Fruit fly (Drosophila melanogaster) whole organism, embryonic: ENCODE measurements around the gene Atg2.

Experiments
- Atf6 ChIP-seq: fragments of 200-800 bp; sonication (Bioruptor generic); IDR thresholded peaks from 2 replicates; pipeline ENCODE4 v1.3.6; 2022; ENCODE audit warnings: missing biosample characterization, missing genetic modification characterization
- BtbVII ChIP-seq: fragments of 200-800 bp; sonication (Bioruptor generic); optimal IDR thresholded peaks from 3 replicates; lab custom pipeline; 2017; ENCODE audit warnings: missing biosample characterization, mild to moderate bottlenecking, missing genetic modification characterization
- CG10462 ChIP-seq: fragments of 200-800 bp; sonication (Bioruptor generic); optimal IDR thresholded peaks from 2 replicates; lab custom pipeline; 2016; ENCODE audit warnings: missing biosample characterization, missing genetic modification characterization
- CG11085 ChIP-seq: fragments of 200-800 bp; sonication (Bioruptor generic); IDR thresholded peaks from 2 replicates; pipeline ENCODE4 v1.3.6; 2022; ENCODE audit warnings: missing biosample characterization, missing genetic modification characterization
- CG12155 ChIP-seq: fragments of 200-800 bp; sonication (Bioruptor generic); optimal IDR thresholded peaks from 3 replicates; lab custom pipeline; 2016; ENCODE audit warnings: missing biosample characterization, missing genetic modification characterization
- CG12769 ChIP-seq: fragments of 200-800 bp; sonication (Bioruptor generic); optimal IDR thresholded peaks from 2 replicates; lab custom pipeline; 2019; ENCODE audit warnings: missing biosample characterization, mild to moderate bottlenecking, missing genetic modification characterization, moderate library complexity
- CG13123 ChIP-seq: fragments of 200-800 bp; sonication (Bioruptor generic); optimal IDR thresholded peaks from 2 replicates; lab custom pipeline; 2016; ENCODE audit warnings: missing biosample characterization, missing genetic modification characterization
- CG14014 ChIP-seq: fragments of 200-800 bp; sonication (Bioruptor generic); IDR thresholded peaks from 2 replicates; pipeline ENCODE4 v1.3.6; 2022; ENCODE audit warnings: missing biosample characterization, missing genetic modification characterization
- CG15479 ChIP-seq: fragments of 200-800 bp; sonication (Bioruptor generic); optimal IDR thresholded peaks from 3 replicates; lab custom pipeline; 2019; ENCODE audit warnings: missing biosample characterization, mild to moderate bottlenecking, missing genetic modification characterization, moderate library complexity
- CG17568 ChIP-seq: fragments of 200-800 bp; sonication (Bioruptor generic); optimal IDR thresholded peaks from 2 replicates; lab custom pipeline; 2018; ENCODE audit warnings: missing biosample characterization, mild to moderate bottlenecking, missing genetic modification characterization, moderate library complexity
- CG18011 ChIP-seq: fragments of 200-800 bp; sonication (Bioruptor generic); optimal IDR thresholded peaks from 2 replicates; lab custom pipeline; 2017; ENCODE audit warnings: missing biosample characterization, missing genetic modification characterization, mild to moderate bottlenecking, moderate library complexity, missing genotype
- CG2129 ChIP-seq: fragments of 200-800 bp; sonication (Bioruptor generic); IDR thresholded peaks from 2 replicates; pipeline ENCODE4 v1.3.6; 2022; ENCODE audit warnings: missing biosample characterization, missing genetic modification characterization; ENCODE audit not compliant: partially characterized antibody
- CG2202 ChIP-seq: fragments of 200-800 bp; sonication (Bioruptor generic); optimal IDR thresholded peaks from 2 replicates; lab custom pipeline; 2018; ENCODE audit warnings: missing biosample characterization, mild to moderate bottlenecking, missing genetic modification characterization
- CG2712 ChIP-seq: fragments of 200-800 bp; optimal IDR thresholded peaks from 3 replicates; lab custom pipeline; 2019; ENCODE audit warnings: missing biosample characterization, mild to moderate bottlenecking, missing genetic modification characterization, moderate library complexity
- CG30431 ChIP-seq: fragments of 200-800 bp; sonication (Bioruptor generic); optimal IDR thresholded peaks from 2 replicates; lab custom pipeline; 2017; ENCODE audit warnings: missing biosample characterization, missing genetic modification characterization
- CG3065 ChIP-seq: fragments of 200-800 bp; sonication (Bioruptor generic); optimal IDR thresholded peaks from 2 replicates; lab custom pipeline; 2016; ENCODE audit warnings: missing biosample characterization, missing genetic modification characterization
- CG8944 ChIP-seq: fragments of 200-800 bp; sonication (Bioruptor generic); optimal IDR thresholded peaks from 3 replicates; lab custom pipeline; 2016; ENCODE audit warnings: missing biosample characterization, missing genetic modification characterization
- Chrac-16 ChIP-seq: fragments of 200-800 bp; sonication (Bioruptor generic); optimal IDR thresholded peaks from 3 replicates; lab custom pipeline; 2016; ENCODE audit warnings: missing biosample characterization, missing genetic modification characterization
- Dad ChIP-seq: fragments of 200-800 bp; sonication (Bioruptor generic); optimal IDR thresholded peaks from 3 replicates; lab custom pipeline; 2016; ENCODE audit warnings: missing biosample characterization, missing genetic modification characterization
- Dbx ChIP-seq: fragments of 200-800 bp; sonication (Bioruptor generic); IDR thresholded peaks from 3 replicates; pipeline ENCODE4 v1.3.6; 2022; ENCODE audit warnings: missing biosample characterization, missing genetic modification characterization
- Doc3 ChIP-seq: fragments of 200-800 bp; sonication (Bioruptor generic); IDR thresholded peaks from 3 replicates; pipeline ENCODE4 v1.3.6; 2022; ENCODE audit warnings: missing biosample characterization, missing genetic modification characterization; ENCODE audit not compliant: partially characterized antibody
- Ets65A ChIP-seq: fragments of 200-800 bp; sonication (Bioruptor generic); peaks from one replicate; lab custom pipeline; 2016; ENCODE audit warnings: missing biosample characterization, missing genetic modification characterization
- Fer3 ChIP-seq: fragments of 200-800 bp; sonication (Bioruptor generic); optimal IDR thresholded peaks from 2 replicates; lab custom pipeline; 2018; ENCODE audit warnings: missing biosample characterization, mild to moderate bottlenecking, missing genetic modification characterization, moderate library complexity
- Hr3 ChIP-seq: fragments of 200-800 bp; sonication (Bioruptor generic); optimal IDR thresholded peaks from 3 replicates; lab custom pipeline; 2016; ENCODE audit warnings: missing biosample characterization, missing genetic modification characterization
- Hsf ChIP-seq: fragments of 200-800 bp; sonication (Bioruptor generic); optimal IDR thresholded peaks from 3 replicates; lab custom pipeline; 2016; ENCODE audit warnings: missing biosample characterization, missing genetic modification characterization
- Lhr ChIP-seq: fragments of 200-800 bp; sonication (Bioruptor generic); optimal IDR thresholded peaks from 3 replicates; lab custom pipeline; 2017; ENCODE audit warnings: mild to moderate bottlenecking, missing biosample characterization, missing genetic modification reagents, missing genetic modification characterization
- Lpt ChIP-seq: fragments of >200 bp; optimal IDR thresholded peaks from 2 replicates; lab custom pipeline; 2018; ENCODE audit warnings: missing biosample characterization, missing genetic modification characterization
- Nf-YA ChIP-seq: fragments of 200-800 bp; sonication (Bioruptor generic); IDR thresholded peaks from 2 replicates; pipeline ENCODE4 v1.3.6; 2022; ENCODE audit warnings: missing biosample characterization, missing genetic modification characterization
- Nf-YB ChIP-seq: fragments of 200-800 bp; sonication (Bioruptor generic); optimal IDR thresholded peaks from 3 replicates; lab custom pipeline; 2019; ENCODE audit warnings: missing biosample characterization, mild to moderate bottlenecking, missing genetic modification characterization, moderate library complexity
- NfI ChIP-seq: fragments of 200-800 bp; sonication (Bioruptor generic); optimal IDR thresholded peaks from 3 replicates; lab custom pipeline; 2018; ENCODE audit warnings: missing biosample characterization, mild to moderate bottlenecking, missing genetic modification characterization, moderate library complexity
- Pdp1 ChIP-seq, 2 experiments: fragments of 200-800 bp; sonication (Bioruptor generic); optimal IDR thresholded peaks; 3 replicates each; lab custom pipeline; 2016; ENCODE audit warnings: missing biosample characterization in 2 of 2, missing genetic modification characterization in 2 of 2, mild to moderate bottlenecking in 1 of 2, moderate library complexity in 1 of 2
- Sox102F ChIP-seq: fragments of 200-800 bp; sonication (Bioruptor generic); optimal IDR thresholded peaks from 2 replicates; lab custom pipeline; 2018; ENCODE audit warnings: missing biosample characterization, mild to moderate bottlenecking, missing genetic modification characterization, moderate library complexity
- Ssrp ChIP-seq: fragments of 200-800 bp; sonication (Bioruptor generic); optimal IDR thresholded peaks from 2 replicates; lab custom pipeline; 2018; ENCODE audit warnings: missing biosample characterization, mild to moderate bottlenecking, missing genetic modification characterization, moderate library complexity
- Taf1 ChIP-seq: fragments of 200-800 bp; sonication (Bioruptor generic); IDR thresholded peaks from 2 replicates; pipeline ENCODE4 v1.3.6; 2022; ENCODE audit warnings: missing biosample characterization, missing genetic modification characterization
- btn ChIP-seq: fragments of 200-800 bp; sonication (Bioruptor generic); optimal IDR thresholded peaks from 2 replicates; lab custom pipeline; 2016; ENCODE audit warnings: missing biosample characterization, missing genetic modification characterization
- cas ChIP-seq: fragments of 200-800 bp; sonication (Bioruptor generic); IDR thresholded peaks from 2 replicates; pipeline ENCODE4 v1.3.6; 2022; ENCODE audit warnings: missing biosample characterization, missing genetic modification characterization
- dm ChIP-seq: fragments of 200-800 bp; sonication (Bioruptor generic); optimal IDR thresholded peaks from 3 replicates; lab custom pipeline; 2016; ENCODE audit warnings: missing biosample characterization, missing genetic modification characterization
- fd3F ChIP-seq: fragments of 200-800 bp; sonication (Bioruptor generic); optimal IDR thresholded peaks from 2 replicates; lab custom pipeline; 2018; ENCODE audit warnings: missing biosample characterization, mild to moderate bottlenecking, missing genetic modification characterization, moderate library complexity
- gce ChIP-seq: fragments of 200-800 bp; sonication (Bioruptor generic); IDR thresholded peaks from 3 replicates; pipeline ENCODE4 v1.3.6; 2022; ENCODE audit warnings: missing biosample characterization, missing genetic modification characterization
- h ChIP-seq: fragments of >200 bp; optimal IDR thresholded peaks from 2 replicates; lab custom pipeline; 2017
- ham ChIP-seq: fragments of 200-800 bp; sonication (Bioruptor generic); IDR thresholded peaks from 2 replicates; pipeline ENCODE4 v1.3.6; 2022; ENCODE audit warnings: missing biosample characterization, missing genetic modification characterization
- lola ChIP-seq, 3 experiments: fragments of >200 bp in 2 of 3; fragments of 200-800 bp in 1 of 3; sonication (Bioruptor generic) in 1 of 3; optimal IDR thresholded peaks; 2 replicates each; lab custom pipeline; 2017 to 2019; ENCODE audit warnings: missing biosample characterization in 3 of 3, missing genetic modification characterization in 3 of 3, mild to moderate bottlenecking in 1 of 3, moderate library complexity in 1 of 3
- prd ChIP-seq, 3 experiments: fragments of >200 bp in 2 of 3; fragments of 200-800 bp in 1 of 3; sonication (Bioruptor generic) in 1 of 3; optimal IDR thresholded peaks in 2 of 3; IDR thresholded peaks in 1 of 3; 2 replicates in 2 of 3; 3 replicates in 1 of 3; pipeline versions ENCODE4 v1.3.6 to Lab custom; 2017 to 2022; ENCODE audit warnings: missing biosample characterization in 1 of 3, missing genetic modification characterization in 1 of 3
- psq ChIP-seq: fragments of 200-800 bp; sonication (Bioruptor generic); optimal IDR thresholded peaks from 2 replicates; lab custom pipeline; 2017; ENCODE audit warnings: missing biosample characterization, missing genetic modification characterization
- repo ChIP-seq: fragments of 200-800 bp; sonication (Bioruptor generic); optimal IDR thresholded peaks from 2 replicates; lab custom pipeline; 2016; ENCODE audit warnings: missing biosample characterization, missing genetic modification characterization
- sc ChIP-seq, 3 experiments: fragments of >200 bp in 2 of 3; fragments of 200-800 bp in 1 of 3; sonication (Bioruptor generic) in 1 of 3; optimal IDR thresholded peaks; 2 replicates in 2 of 3; 3 replicates in 1 of 3; lab custom pipeline; 2017; ENCODE audit warnings: mild to moderate bottlenecking in 1 of 3, missing biosample characterization in 1 of 3, missing genetic modification characterization in 1 of 3, missing genetic modification reagents in 1 of 3
- so ChIP-seq: fragments of 200-800 bp; sonication (Bioruptor generic); IDR thresholded peaks from 3 replicates; pipeline ENCODE4 v1.3.6; 2022; ENCODE audit warnings: missing biosample characterization, missing genetic modification characterization
- sr ChIP-seq: fragments of 200-800 bp; sonication (Bioruptor generic); IDR thresholded peaks from 3 replicates; pipeline ENCODE4 v1.3.6; 2022; ENCODE audit warnings: missing biosample characterization, missing genetic modification characterization
- vfl ChIP-seq: fragments of 200-800 bp; sonication (Bioruptor generic); optimal IDR thresholded peaks from 2 replicates; lab custom pipeline; 2016; ENCODE audit warnings: missing biosample characterization, missing genetic modification characterization
- yki ChIP-seq: fragments of >200 bp; optimal IDR thresholded peaks from 3 replicates; lab custom pipeline; 2018
- zen2 ChIP-seq: fragments of 200-800 bp; sonication (Bioruptor generic); IDR thresholded peaks from 3 replicates; pipeline ENCODE4 v1.3.6; 2022; ENCODE audit warnings: missing biosample characterization, missing genetic modification characterization; ENCODE audit not compliant: partially characterized antibody

The Atg2 gene

dm6 chr3L:2825377-2825776 is 51.2 kb downstream of the Atg2 start (continued):
- no peak for TF ChIP-seq sc (optimal IDR thresholded peaks at IDR 0.05; lab: Kevin White, UChicago)
- peak; percentile 40 for TF ChIP-seq sc (GFP tag; optimal IDR thresholded peaks at IDR 0.05; lab: Kevin White, UChicago)
- TF ChIP-seq btn (GFP tag; lab: Kevin White, UChicago) = no peak
- peak; percentile 22 for TF ChIP-seq Ssrp (tag; lab: Kevin White, UChicago)
- TF ChIP-seq fd3F (GFP tag; lab: Kevin White, UChicago) = peak; percentile 12
- TF ChIP-seq CG18011 (GFP tag; lab: Kevin White, UChicago) = no peak
- no peak for TF ChIP-seq CG15479 (GFP tag; lab: Kevin White, UChicago)
- TF ChIP-seq gce (GFP tag; lab: Robert Waterston, UW) = peak; percentile 37; the same call in 1 of the 3 replicates
- TF ChIP-seq lola (GFP tag; optimal IDR thresholded peaks at IDR 0.05; lab: Kevin White, UChicago) = peak in 1 of 3 experiments; percentile 36
- no peak for TF ChIP-seq prd (optimal IDR thresholded peaks at IDR 0.05; lab: Kevin White, UChicago)
- TF ChIP-seq prd (GFP tag; IDR thresholded peaks at IDR 0.05; lab: Robert Waterston, UW) = 0 out of 3 replicates have a peak, but pooled peaks have one; percentile 44
- TF ChIP-seq Hsf (GFP tag; lab: Kevin White, UChicago) = no peak
- no peak for TF ChIP-seq CG30431 (GFP tag; lab: Kevin White, UChicago)
- TF ChIP-seq Taf1 (GFP tag; lab: Robert Waterston, UW) = no peak
- no peak for TF ChIP-seq CG11085 (GFP tag; lab: Robert Waterston, UW)
- no peak for TF ChIP-seq cas (GFP tag; lab: Robert Waterston, UW)
- TF ChIP-seq CG10462 (GFP tag; lab: Kevin White, UChicago) = no peak
- TF ChIP-seq Lpt (GFP tag; lab: Kevin White, UChicago) = no peak
- TF ChIP-seq CG3065 (GFP tag; lab: Kevin White, UChicago) = no peak
- no peak for TF ChIP-seq Doc3
- TF ChIP-seq yki (lab: Kevin White, UChicago) = no peak
- no peak for TF ChIP-seq Nf-YA (GFP tag; lab: Robert Waterston, UW)
- TF ChIP-seq so (GFP tag; lab: Robert Waterston, UW) = no peak
- peak; percentile 42 for TF ChIP-seq NfI (GFP tag; lab: Kevin White, UChicago)
- TF ChIP-seq zen2 (GFP tag; lab: Robert Waterston, UW) = no peak
- TF ChIP-seq Hr3 (GFP tag; lab: Kevin White, UChicago) = peak; percentile 46
- TF ChIP-seq CG8944 = no peak
- TF ChIP-seq Lhr = no peak
- TF ChIP-seq Dad (GFP tag; lab: Kevin White, UChicago) = no peak
- peak; percentile 43 for TF ChIP-seq CG12769 (tag; lab: Kevin White, UChicago)
- no peak for TF ChIP-seq h
- TF ChIP-seq psq (GFP tag; lab: Kevin White, UChicago) = no peak
- no peak for TF ChIP-seq repo (GFP tag; lab: Kevin White, UChicago)
- TF ChIP-seq Nf-YB = peak; percentile 22
- TF ChIP-seq Chrac-16 = peak; percentile 3
- peak; percentile 69 for TF ChIP-seq Fer3 (tag; lab: Kevin White, UChicago)
- no peak; the same call in 1 of the 2 replicates for TF ChIP-seq Atf6 (GFP tag; lab: Robert Waterston, UW)
- TF ChIP-seq BtbVII (GFP tag; lab: Kevin White, UChicago) = peak; percentile 58
- no peak for TF ChIP-seq ham
- TF ChIP-seq CG13123 (GFP tag; lab: Kevin White, UChicago) = no peak
- peak; percentile 21 for TF ChIP-seq CG12155 (GFP tag; lab: Kevin White, UChicago)
- no peak for TF ChIP-seq CG14014 (GFP tag; lab: Robert Waterston, UW)
- no peak for TF ChIP-seq sr (GFP tag; lab: Robert Waterston, UW)
- peak in 1 of 2 experiments; percentile 7 for TF ChIP-seq Pdp1 (GFP tag; optimal IDR thresholded peaks at IDR 0.05; lab: Kevin White, UChicago)
- no peak for TF ChIP-seq vfl (GFP tag; lab: Kevin White, UChicago)
- TF ChIP-seq Ets65A (GFP tag; lab: Kevin White, UChicago) = peak; percentile 89
- TF ChIP-seq CG17568 (GFP tag; lab: Kevin White, UChicago) = no peak
- TF ChIP-seq CG2202 = no peak
- peak; percentile 73 for TF ChIP-seq CG2712 (tag; lab: Kevin White, UChicago)
- no peak for TF ChIP-seq Dbx (GFP tag; lab: Robert Waterston, UW)
- no peak for TF ChIP-seq dm (GFP tag; lab: Kevin White, UChicago)
- TF ChIP-seq CG2129 (GFP tag; lab: Robert Waterston, UW) = no peak
- peak; percentile 71 for TF ChIP-seq Sox102F (GFP tag; lab: Kevin White, UChicago)
